Worm (Caenorhabditis elegans): ENCODE measurements around the gene F22H10.2.

DNA sequence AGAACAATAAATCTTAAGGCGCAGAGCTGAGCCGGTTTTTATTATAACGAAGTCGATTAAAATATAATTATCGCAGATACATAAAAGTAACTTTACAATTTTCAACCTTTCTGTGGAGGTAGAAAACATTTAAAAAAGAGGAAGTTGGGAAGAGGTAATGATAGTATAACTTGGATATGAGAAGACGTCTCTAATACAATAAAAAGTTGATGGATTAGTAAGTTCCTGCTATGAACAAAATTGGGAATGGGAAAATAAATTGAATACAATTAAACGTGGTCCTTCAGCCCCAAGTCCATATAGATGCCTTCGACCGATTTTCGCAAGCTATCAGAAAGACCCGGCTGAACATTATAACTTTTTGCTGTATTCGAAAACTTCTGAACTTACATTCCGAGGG, 26.3 kb downstream of the F22H10.2 start:
- TF ChIP-seq him-1 (tag; optimal IDR thresholded peaks at IDR 0.05): no peak
- TF ChIP-seq W03F9.2 (tag; optimal IDR thresholded peaks at IDR 0.05): no peak
- no peak for TF ChIP-seq dao-5 (tag; optimal IDR thresholded peaks at IDR 0.05)

Data from whole organism, L4/young adult.